Worm (Caenorhabditis elegans): ENCODE results near the gene rrf-3.

Gene rrf-3

DNA sequence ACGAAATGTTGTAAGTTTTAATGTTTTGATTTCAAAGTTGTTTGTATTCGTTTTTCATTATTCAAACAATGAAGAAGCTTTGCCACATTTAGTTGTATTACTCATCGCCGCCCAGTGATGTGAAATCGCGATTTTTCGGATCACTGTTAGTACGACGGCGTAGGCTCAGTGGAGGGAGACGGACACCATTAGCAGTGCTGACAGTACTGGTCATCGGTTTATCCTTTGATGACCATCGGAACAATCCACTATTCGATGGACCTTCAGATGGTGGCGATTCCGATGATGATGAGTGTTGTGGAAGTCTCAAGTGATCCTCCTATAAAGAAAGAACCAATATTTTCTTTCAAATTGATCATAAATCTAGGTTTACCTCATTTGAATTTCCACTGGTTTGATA is 25.3 kb downstream of the rrf-3 start:
- peak; percentile 24 for TF ChIP-seq nhr-25 (tag; optimal IDR thresholded peaks at IDR 0.05)
- no peak for TF ChIP-seq ztf-4 (tag; optimal IDR thresholded peaks at IDR 0.05)

DNA sequence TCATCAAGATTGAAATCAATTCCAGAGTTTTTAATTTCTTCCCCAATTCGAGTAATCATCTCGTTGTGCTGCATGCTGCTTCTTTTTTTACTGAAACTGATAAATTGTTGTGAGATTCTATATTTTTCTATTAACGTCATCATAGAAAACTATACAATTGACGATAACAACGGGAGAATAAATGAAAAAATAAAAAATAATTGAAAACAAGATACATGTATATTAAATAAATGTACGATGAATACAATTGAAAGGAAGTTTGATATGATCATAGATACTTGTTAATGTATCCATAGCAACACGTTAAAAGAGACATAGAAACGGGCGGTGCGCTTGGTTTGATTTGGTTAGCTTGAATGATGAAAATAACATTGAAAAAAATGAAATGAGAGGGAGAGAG is 28.2 kb downstream of the rrf-3 start, which contains the start of gene T05C12.8:
TSS of gene T05C12.8 (minus strand) at position 101 of the 400 bp plus-strand sequence.
- TF ChIP-seq fkh-10 (GFP tag; optimal IDR thresholded peaks at IDR 0.05), result no peak
- no peak for TF ChIP-seq zag-1 (tag; optimal IDR thresholded peaks at IDR 0.05)
- no peak for TF ChIP-seq nhr-25 (tag; optimal IDR thresholded peaks at IDR 0.05)

DNA sequence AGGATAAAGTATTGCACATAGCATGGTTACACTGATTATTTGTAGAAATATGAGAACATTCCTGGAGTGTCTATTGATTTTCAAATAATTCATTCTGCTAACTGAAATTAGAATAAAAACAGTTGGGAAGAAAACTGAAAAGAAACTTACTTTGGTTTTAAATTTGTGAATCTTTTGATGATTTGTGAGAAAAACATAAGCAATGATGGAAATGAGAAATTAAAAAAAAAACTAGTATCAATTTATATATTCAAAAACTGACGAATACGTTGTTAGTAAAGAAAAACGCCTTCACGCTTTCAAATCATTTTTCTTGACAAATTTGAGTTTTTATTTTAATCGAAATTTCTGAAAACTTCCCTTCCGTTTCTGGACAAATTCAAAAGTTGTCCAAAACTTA is 30.9 kb downstream of the rrf-3 start, which contains the start of gene T05C12.9:
TSS of gene T05C12.9 (minus strand) at position 101 of the 400 bp plus-strand sequence.
- no peak for TF ChIP-seq nhr-43 (tag; optimal IDR thresholded peaks at IDR 0.05; ENCODE audit: poor library complexity, severe bottlenecking)
- no peak for TF ChIP-seq fos-1 (tag; optimal IDR thresholded peaks at IDR 0.05)
- TF ChIP-seq snpc-4 (tag; optimal IDR thresholded peaks at IDR 0.05), result no peak
- no peak for TF ChIP-seq tbx-2 (tag; optimal IDR thresholded peaks at IDR 0.05)
- no peak for TF ChIP-seq nhr-25 (tag; optimal IDR thresholded peaks at IDR 0.05)

DNA sequence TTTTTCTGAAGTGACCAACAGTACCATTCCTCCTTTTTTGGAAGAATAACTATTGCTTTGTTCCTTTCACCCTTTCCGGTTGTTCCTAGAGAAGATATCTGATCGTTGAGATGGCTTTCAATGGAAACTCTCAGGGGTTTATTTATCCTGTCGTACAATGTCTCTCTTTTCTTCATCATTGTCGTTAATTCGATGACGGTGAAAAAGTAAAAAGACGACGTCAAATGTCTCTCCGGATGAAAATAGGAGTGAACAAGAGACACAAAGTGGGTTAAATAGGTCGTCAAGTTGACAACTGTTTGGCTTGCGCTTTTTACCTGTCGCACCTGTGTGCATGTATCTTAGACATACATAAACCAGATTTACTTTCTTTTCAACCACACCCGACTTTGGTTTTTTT is 31.7 kb downstream of the rrf-3 start:
- TF ChIP-seq nhr-67 (tag; optimal IDR thresholded peaks at IDR 0.05) (no peak), unc-39 (tag; optimal IDR thresholded peaks at IDR 0.05) (no peak), fkh-10 (GFP tag; optimal IDR thresholded peaks at IDR 0.05) (no peak), ztf-11 (tag; optimal IDR thresholded peaks at IDR 0.05) (no peak), hmg-11 (tag; optimal IDR thresholded peaks at IDR 0.05) (no peak), R02D3.7 (tag; optimal IDR thresholded peaks at IDR 0.05) (no peak), nhr-23 (tag; optimal IDR thresholded peaks at IDR 0.05) (no peak), lsy-12 (tag; optimal IDR thresholded peaks at IDR 0.05) (no peak)

DNA sequence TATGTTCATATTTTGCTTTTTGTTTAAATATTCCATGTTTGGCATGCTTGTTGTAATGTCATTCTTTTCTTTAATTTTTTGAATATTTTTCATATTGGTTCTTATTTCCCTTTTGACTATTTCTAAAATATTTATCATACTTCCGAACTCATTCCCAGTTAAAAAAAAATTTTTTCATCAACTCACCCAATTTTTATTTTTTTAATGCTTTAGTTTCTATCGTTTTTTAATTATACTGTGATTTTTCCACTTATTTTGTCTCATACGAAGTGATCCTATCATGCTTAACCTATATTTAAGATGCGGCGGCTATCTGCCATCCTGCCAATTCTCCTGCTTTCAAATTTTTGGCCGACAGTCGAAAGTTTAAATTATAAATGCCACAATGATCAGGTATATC is 36.2 kb downstream of the rrf-3 start, which contains the start of gene qua-1:
TSS of gene qua-1 (plus strand) at position 301 of the 400 bp plus-strand sequence.
- TF ChIP-seq pha-4 (tag; optimal IDR thresholded peaks at IDR 0.05), result no peak
- no peak for TF ChIP-seq skn-1 (tag; optimal IDR thresholded peaks at IDR 0.05)
- no peak for TF ChIP-seq nhr-237 (tag; optimal IDR thresholded peaks at IDR 0.05)
- no peak for TF ChIP-seq zag-1 (tag; optimal IDR thresholded peaks at IDR 0.05)
- TF ChIP-seq tbx-2 (tag; optimal IDR thresholded peaks at IDR 0.05), result no peak
- no peak for TF ChIP-seq jun-1 (tag; optimal IDR thresholded peaks at IDR 0.05)
- no peak for TF ChIP-seq R02D3.7 (tag; optimal IDR thresholded peaks at IDR 0.05)
- no peak for TF ChIP-seq snpc-4 (tag; optimal IDR thresholded peaks at IDR 0.05)
- TF ChIP-seq elt-2 (tag; optimal IDR thresholded peaks at IDR 0.05), result no peak
- no peak for TF ChIP-seq unc-62 (GFP tag; optimal IDR thresholded peaks at IDR 0.05)
- no peak for TF ChIP-seq ceh-9 (tag; optimal IDR thresholded peaks at IDR 0.05)
- TF ChIP-seq nhr-28 (tag; optimal IDR thresholded peaks at IDR 0.05), result no peak
- TF ChIP-seq nhr-12 (tag; optimal IDR thresholded peaks at IDR 0.05), result no peak
- no peak for TF ChIP-seq hmg-11 (tag; optimal IDR thresholded peaks at IDR 0.05)
- no peak for TF ChIP-seq mdl-1 (tag; optimal IDR thresholded peaks at IDR 0.05)
- no peak for TF ChIP-seq unc-39 (tag; optimal IDR thresholded peaks at IDR 0.05)
- TF ChIP-seq mml-1 (tag; optimal IDR thresholded peaks at IDR 0.05), result no peak
- no peak for TF ChIP-seq aly-2 (tag; optimal IDR thresholded peaks at IDR 0.05)

DNA sequence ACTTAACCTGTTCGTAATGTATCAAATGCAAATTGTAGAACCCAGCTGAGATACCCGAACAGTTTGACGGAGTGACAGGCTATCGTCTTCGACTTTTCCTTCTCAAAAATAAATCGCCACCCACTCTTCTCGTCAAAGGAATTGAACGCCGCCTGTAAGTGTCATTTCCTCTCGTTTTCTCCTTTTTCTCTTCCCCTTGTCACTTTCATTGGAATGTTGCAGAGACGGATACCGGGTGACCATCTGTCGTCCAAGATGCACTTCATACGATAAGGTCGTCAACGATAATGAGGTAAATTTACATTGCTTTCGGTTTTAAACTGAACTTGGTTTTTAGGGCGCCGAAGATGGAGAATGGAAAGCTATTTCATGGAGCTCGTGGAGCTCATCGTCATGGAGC is 37.5 kb downstream of the rrf-3 start:
- TF ChIP-seq ceh-28 (tag; optimal IDR thresholded peaks at IDR 0.05) (no peak), unc-62 (GFP tag; optimal IDR thresholded peaks at IDR 0.05) (no peak), ZK546.5 (tag; optimal IDR thresholded peaks at IDR 0.05) (no peak), nhr-25 (tag; optimal IDR thresholded peaks at IDR 0.05) (peak; percentile 62)

DNA sequence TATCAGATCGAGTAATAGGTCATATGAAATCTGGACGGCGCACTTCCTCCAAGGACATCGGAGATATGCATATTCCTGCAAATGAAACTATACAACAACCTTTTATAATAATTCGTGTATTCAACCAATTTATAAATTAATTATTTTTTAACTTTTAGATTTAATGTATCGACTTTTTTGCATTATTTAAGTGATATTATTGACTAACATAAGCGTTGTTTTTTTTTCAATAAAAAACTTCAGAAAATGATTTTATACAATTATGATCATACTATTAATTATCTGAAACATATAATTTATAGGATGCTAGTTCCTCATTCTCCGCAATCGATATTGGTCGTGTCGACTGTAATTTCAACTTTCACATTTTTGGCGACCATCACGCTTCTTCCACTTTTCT is 41.8 kb downstream of the rrf-3 start, which contains the start of gene col-76:
TSS of gene col-76 (plus strand) at position 301 of the 400 bp plus-strand sequence.
- TF ChIP-seq nhr-28 (tag; optimal IDR thresholded peaks at IDR 0.05), result no peak
- TF ChIP-seq pha-4 (tag; optimal IDR thresholded peaks at IDR 0.05), result no peak
- no peak for TF ChIP-seq egl-5 (tag; optimal IDR thresholded peaks at IDR 0.05)

Measured in whole organism, L3 larva.